Fruit fly (Drosophila melanogaster) whole organism, embryonic: ENCODE results near the gene CG5618.

ENCODE experiments used
- CG11696 ChIP-seq: fragments of 200-800 bp; sonication (Bioruptor generic); IDR thresholded peaks from 2 replicates; pipeline ENCODE4 v1.3.6; 2022; ENCODE audit warnings: missing biosample characterization, missing genetic modification characterization
- CG13123 ChIP-seq: fragments of 200-800 bp; sonication (Bioruptor generic); optimal IDR thresholded peaks from 2 replicates; lab custom pipeline; 2016; ENCODE audit warnings: missing biosample characterization, missing genetic modification characterization
- CG13296 ChIP-seq: fragments of 200-800 bp; sonication (Bioruptor generic); optimal IDR thresholded peaks from 3 replicates; lab custom pipeline; 2018; ENCODE audit warnings: missing biosample characterization, mild to moderate bottlenecking, missing genetic modification characterization
- CG13424 ChIP-seq: fragments of 200-800 bp; sonication (Bioruptor generic); optimal IDR thresholded peaks from 2 replicates; lab custom pipeline; 2019; ENCODE audit warnings: missing biosample characterization, mild to moderate bottlenecking, missing genetic modification characterization, moderate library complexity
- CG14014 ChIP-seq: fragments of 200-800 bp; sonication (Bioruptor generic); IDR thresholded peaks from 2 replicates; pipeline ENCODE4 v1.3.6; 2022; ENCODE audit warnings: missing biosample characterization, missing genetic modification characterization
- CG14441 ChIP-seq: fragments of 200-800 bp; sonication (Bioruptor generic); IDR thresholded peaks from 2 replicates; pipeline ENCODE4 v1.3.6; 2022; ENCODE audit warnings: missing biosample characterization, missing genetic modification characterization
- CG1529 ChIP-seq: fragments of 200-800 bp; sonication (Bioruptor generic); optimal IDR thresholded peaks from 3 replicates; lab custom pipeline; 2018; ENCODE audit warnings: missing biosample characterization, missing genetic modification characterization
- CG15601 ChIP-seq: fragments of 200-800 bp; sonication (Bioruptor generic); optimal IDR thresholded peaks from 3 replicates; lab custom pipeline; 2019; ENCODE audit warnings: missing biosample characterization, mild to moderate bottlenecking, missing genetic modification characterization, moderate library complexity
- CG17829 ChIP-seq: fragments of 200-800 bp; optimal IDR thresholded peaks from 2 replicates; lab custom pipeline; 2019; ENCODE audit warnings: missing biosample characterization, mild to moderate bottlenecking, missing genetic modification characterization, moderate library complexity
- CG34376 ChIP-seq: fragments of 200-800 bp; sonication (Bioruptor generic); optimal IDR thresholded peaks from 2 replicates; lab custom pipeline; 2018; ENCODE audit warnings: missing biosample characterization, mild to moderate bottlenecking, missing genetic modification characterization
- CG3995 ChIP-seq: fragments of 200-800 bp; sonication (Bioruptor generic); optimal IDR thresholded peaks from 3 replicates; lab custom pipeline; 2016; ENCODE audit warnings: missing biosample characterization, missing genetic modification characterization
- CG6791 ChIP-seq: fragments of 200-800 bp; sonication (Bioruptor generic); IDR thresholded peaks from 3 replicates; pipeline ENCODE4 v1.3.6; 2022; ENCODE audit warnings: missing biosample characterization, missing genetic modification characterization; ENCODE audit not compliant: partially characterized antibody
- CG7372 ChIP-seq: fragments of 200-800 bp; sonication (Bioruptor generic); IDR thresholded peaks from 2 replicates; pipeline ENCODE4 v1.3.6; 2022; ENCODE audit warnings: missing biosample characterization, missing genetic modification characterization
- CG9215 ChIP-seq: fragments of 200-800 bp; sonication (Bioruptor generic); IDR thresholded peaks from 2 replicates; pipeline ENCODE4 v1.3.6; 2022; ENCODE audit warnings: missing biosample characterization, missing genetic modification characterization
- Chrac-16 ChIP-seq: fragments of 200-800 bp; sonication (Bioruptor generic); optimal IDR thresholded peaks from 3 replicates; lab custom pipeline; 2016; ENCODE audit warnings: missing biosample characterization, missing genetic modification characterization
- Deaf1 ChIP-seq: fragments of 200-800 bp; optimal IDR thresholded peaks from 3 replicates; lab custom pipeline; 2019; ENCODE audit warnings: missing biosample characterization, mild to moderate bottlenecking, missing genetic modification characterization, moderate library complexity
- Dip3 ChIP-seq: fragments of 200-800 bp; sonication (Bioruptor generic); optimal IDR thresholded peaks from 3 replicates; lab custom pipeline; 2016; ENCODE audit warnings: missing biosample characterization, missing genetic modification characterization
- E2f2 ChIP-seq: fragments of 200-800 bp; sonication (Bioruptor generic); IDR thresholded peaks from 2 replicates; pipeline ENCODE4 v1.3.6; 2022; ENCODE audit warnings: missing biosample characterization, missing genetic modification characterization
- Elba2 ChIP-seq: fragments of 200-800 bp; sonication (Bioruptor generic); optimal IDR thresholded peaks from 3 replicates; lab custom pipeline; 2016; ENCODE audit warnings: missing biosample characterization, missing genetic modification characterization
- Ets97D ChIP-seq: fragments of 200-800 bp; sonication (Bioruptor generic); optimal IDR thresholded peaks from 3 replicates; lab custom pipeline; 2016; ENCODE audit warnings: missing biosample characterization, missing genetic modification characterization
- Fer1 ChIP-seq: fragments of 200-800 bp; sonication (Bioruptor generic); optimal IDR thresholded peaks from 2 replicates; lab custom pipeline; 2017; ENCODE audit warnings: missing biosample characterization, mild to moderate bottlenecking, missing genetic modification characterization
- H15 ChIP-seq: fragments of 200-800 bp; sonication (Bioruptor generic); IDR thresholded peaks from 3 replicates; pipeline ENCODE4 v1.3.6; 2022; ENCODE audit warnings: missing biosample characterization, missing genetic modification characterization
- Hr3 ChIP-seq: fragments of 200-800 bp; sonication (Bioruptor generic); optimal IDR thresholded peaks from 3 replicates; lab custom pipeline; 2016; ENCODE audit warnings: missing biosample characterization, missing genetic modification characterization
- Lim3 ChIP-seq: fragments of 200-800 bp; sonication (Bioruptor generic); IDR thresholded peaks from 2 replicates; pipeline ENCODE4 v1.3.6; 2022; ENCODE audit warnings: missing biosample characterization, missing genetic modification characterization
- Nf-YA ChIP-seq: fragments of 200-800 bp; sonication (Bioruptor generic); IDR thresholded peaks from 2 replicates; pipeline ENCODE4 v1.3.6; 2022; ENCODE audit warnings: missing biosample characterization, missing genetic modification characterization
- Optix ChIP-seq: fragments of 200-800 bp; sonication (Bioruptor generic); IDR thresholded peaks from 3 replicates; pipeline ENCODE4 v1.3.6; 2022; ENCODE audit warnings: missing biosample characterization, missing genetic modification characterization
- Sry-δ ChIP-seq: fragments of 200-800 bp; sonication (Bioruptor generic); optimal IDR thresholded peaks from 2 replicates; lab custom pipeline; 2016; ENCODE audit warnings: missing biosample characterization, missing genetic modification characterization
- abd-A ChIP-seq: fragments of 200-800 bp; sonication (Bioruptor generic); optimal IDR thresholded peaks from 3 replicates; lab custom pipeline; 2019; ENCODE audit warnings: missing biosample characterization, mild to moderate bottlenecking, missing genetic modification characterization, moderate library complexity
- al ChIP-seq: fragments of 200-800 bp; sonication (Bioruptor generic); IDR thresholded peaks from 2 replicates; pipeline ENCODE4 v1.3.6; 2022; ENCODE audit warnings: missing biosample characterization, missing genetic modification characterization
- bowl ChIP-seq: fragments of 200-800 bp; sonication (Bioruptor generic); IDR thresholded peaks from 2 replicates; pipeline ENCODE4 v1.3.6; 2022; ENCODE audit warnings: missing biosample characterization, missing genetic modification characterization
- dimm ChIP-seq: fragments of 200-800 bp; sonication (Bioruptor generic); IDR thresholded peaks from 2 replicates; pipeline ENCODE4 v1.3.6; 2022; ENCODE audit warnings: missing biosample characterization, missing genetic modification characterization
- esg ChIP-seq: fragments of 200-800 bp; sonication (Bioruptor generic); conservative IDR thresholded peaks from 2 replicates; pipeline ENCODE4 v1.3.6; 2022; ENCODE audit warnings: missing biosample characterization, missing genetic modification characterization
- ftz-f1 ChIP-seq: fragments of 200-800 bp; sonication (Bioruptor generic); optimal IDR thresholded peaks from 2 replicates; lab custom pipeline; 2016; ENCODE audit warnings: missing biosample characterization, missing genetic modification characterization
- h ChIP-seq: fragments of >200 bp; optimal IDR thresholded peaks from 2 replicates; lab custom pipeline; 2017
- insv ChIP-seq, 2 experiments: fragments of 200-800 bp; sonication (Bioruptor generic); optimal IDR thresholded peaks; 3 replicates each; lab custom pipeline; 2016 to 2018; ENCODE audit warnings: missing biosample characterization in 2 of 2, missing genetic modification characterization in 2 of 2
- lmd ChIP-seq: fragments of 200-800 bp; sonication (Bioruptor generic); IDR thresholded peaks from 2 replicates; pipeline ENCODE4 v1.3.6; 2022; ENCODE audit warnings: missing biosample characterization, missing genetic modification characterization
- lola ChIP-seq, 3 experiments: fragments of >200 bp in 2 of 3; fragments of 200-800 bp in 1 of 3; sonication (Bioruptor generic) in 1 of 3; optimal IDR thresholded peaks; 2 replicates each; lab custom pipeline; 2017 to 2019; ENCODE audit warnings: missing biosample characterization in 3 of 3, missing genetic modification characterization in 3 of 3, mild to moderate bottlenecking in 1 of 3, moderate library complexity in 1 of 3
- nmo ChIP-seq: fragments of 200-800 bp; sonication (Bioruptor generic); optimal IDR thresholded peaks from 2 replicates; lab custom pipeline; 2018; ENCODE audit warnings: missing biosample characterization, mild to moderate bottlenecking, missing genetic modification characterization, moderate library complexity
- pho ChIP-seq: fragments of 200-800 bp; sonication (Bioruptor generic); optimal IDR thresholded peaks from 2 replicates; lab custom pipeline; 2016; ENCODE audit warnings: missing biosample characterization, missing genetic modification characterization
- pita ChIP-seq: fragments of 200-800 bp; sonication (Bioruptor generic); optimal IDR thresholded peaks from 2 replicates; lab custom pipeline; 2017; ENCODE audit warnings: missing biosample characterization, mild to moderate bottlenecking, missing genetic modification characterization
- pnt ChIP-seq: fragments of 200-800 bp; sonication (Bioruptor generic); optimal IDR thresholded peaks from 3 replicates; lab custom pipeline; 2016; ENCODE audit warnings: missing biosample characterization, missing genetic modification characterization
- prd ChIP-seq, 3 experiments: fragments of >200 bp in 2 of 3; fragments of 200-800 bp in 1 of 3; sonication (Bioruptor generic) in 1 of 3; optimal IDR thresholded peaks in 2 of 3; IDR thresholded peaks in 1 of 3; 2 replicates in 2 of 3; 3 replicates in 1 of 3; pipeline versions ENCODE4 v1.3.6 to Lab custom; 2017 to 2022; ENCODE audit warnings: missing biosample characterization in 1 of 3, missing genetic modification characterization in 1 of 3
- ro ChIP-seq: fragments of 200-800 bp; sonication (Bioruptor generic); IDR thresholded peaks from 2 replicates; pipeline ENCODE4 v1.3.6; 2022; ENCODE audit warnings: missing biosample characterization, missing genetic modification characterization
- sd ChIP-seq: fragments of 200-800 bp; sonication (Bioruptor generic); optimal IDR thresholded peaks from 3 replicates; lab custom pipeline; 2018; ENCODE audit warnings: missing biosample characterization, mild to moderate bottlenecking, missing genetic modification characterization, moderate library complexity
- tio ChIP-seq: fragments of 200-800 bp; sonication (Bioruptor generic); optimal IDR thresholded peaks from 2 replicates; lab custom pipeline; 2017; ENCODE audit warnings: missing biosample characterization, missing genetic modification characterization, inconsistent platforms
- trem ChIP-seq: fragments of 200-800 bp; optimal IDR thresholded peaks from 3 replicates; lab custom pipeline; 2019; ENCODE audit warnings: missing biosample characterization, mild to moderate bottlenecking, missing genetic modification characterization, moderate library complexity
- tup ChIP-seq: fragments of 200-800 bp; sonication (Bioruptor generic); optimal IDR thresholded peaks from 2 replicates; lab custom pipeline; 2016; ENCODE audit warnings: missing biosample characterization, mild to moderate bottlenecking, missing genetic modification characterization, moderate library complexity
- vvl ChIP-seq: fragments of 200-800 bp; sonication (Bioruptor generic); IDR thresholded peaks from 2 replicates; pipeline ENCODE4 v1.3.6; 2022; ENCODE audit warnings: missing biosample characterization, missing genetic modification characterization
- wor ChIP-seq: fragments of 200-800 bp; sonication (Bioruptor generic); IDR thresholded peaks from 2 replicates; pipeline ENCODE4 v1.3.6; 2022; ENCODE audit warnings: missing biosample characterization, missing genetic modification characterization
- zen2 ChIP-seq: fragments of 200-800 bp; sonication (Bioruptor generic); IDR thresholded peaks from 3 replicates; pipeline ENCODE4 v1.3.6; 2022; ENCODE audit warnings: missing biosample characterization, missing genetic modification characterization; ENCODE audit not compliant: partially characterized antibody

CG5618 gene

DNA sequence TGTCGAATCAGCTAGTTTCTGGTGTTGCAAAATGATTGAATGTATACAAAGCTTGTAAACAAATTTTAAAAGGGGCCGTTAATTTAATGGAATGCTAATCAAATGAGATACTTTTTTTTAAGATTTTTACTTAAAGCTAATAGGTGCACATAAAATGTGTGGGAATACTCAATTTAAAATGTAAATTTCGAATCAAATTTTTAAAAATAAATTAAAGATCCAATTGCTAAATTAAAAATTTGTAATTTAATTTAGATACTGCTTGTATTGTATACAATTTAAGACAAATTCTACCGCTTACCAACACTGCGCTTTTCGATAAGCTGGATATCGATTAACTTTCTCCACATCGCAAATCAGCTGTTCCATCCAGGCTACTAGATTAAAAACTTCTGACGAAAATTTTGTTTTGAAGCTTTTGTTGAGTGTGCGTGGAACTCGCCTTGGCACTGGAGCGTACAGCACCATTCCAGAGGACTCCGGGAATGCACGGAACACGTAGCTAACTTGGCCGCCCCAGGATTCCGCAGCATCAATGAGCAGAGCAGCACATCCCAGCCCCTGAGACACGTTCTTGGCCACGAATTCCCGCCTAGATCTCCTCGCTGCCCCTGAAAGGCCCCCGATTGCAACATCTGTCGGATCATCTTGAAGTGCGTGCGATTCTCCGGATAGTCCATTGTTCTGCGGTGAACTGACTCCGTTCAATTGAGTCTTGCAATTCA, 31.0 kb downstream of the CG5618 start, which contains the start of the genes CG5498 and fbl:
Gene CG5498, minus strand, starts transcription at position 24 of the 725 bp plus-strand sequence.
Gene fbl, plus strand, starts transcription at position 344 of the 725 bp plus-strand sequence.
- TF ChIP-seq pita (no peak), h (lab: Kevin White, UChicago) (no peak), CG6791 (GFP tag; lab: Robert Waterston, UW) (no peak; the same call in 2 of the 3 replicates), Nf-YA (no peak), H15 (GFP tag; lab: Robert Waterston, UW) (no peak), CG15601 (tag; lab: Kevin White, UChicago) (peak; percentile 56), Sry-δ (GFP tag; lab: Kevin White, UChicago) (peak; percentile 40), pho (GFP tag; lab: Kevin White, UChicago) (peak; percentile 38), vvl (GFP tag; lab: Robert Waterston, UW) (peak; percentile 72), Hr3 (GFP tag; lab: Kevin White, UChicago) (peak; percentile 64), Dip3 (GFP tag; lab: Kevin White, UChicago) (peak; percentile 54), CG1529 (GFP tag; lab: Kevin White, UChicago) (peak; percentile 32), prd (optimal IDR thresholded peaks at IDR 0.05; lab: Kevin White, UChicago) (no peak), prd (GFP tag; IDR thresholded peaks at IDR 0.05; lab: Robert Waterston, UW) (peak; percentile 63), zen2 (no peak; the same call in 2 of the 3 replicates), lmd (no peak; the same call in 1 of the 2 replicates), bowl (GFP tag; lab: Robert Waterston, UW) (no peak), Chrac-16 (peak; percentile 64), Fer1 (GFP tag; lab: Kevin White, UChicago) (peak; percentile 52), trem (peak; percentile 83), Optix (GFP tag; lab: Robert Waterston, UW) (no peak), ro (GFP tag; lab: Robert Waterston, UW) (no peak), Lim3 (GFP tag; lab: Robert Waterston, UW) (no peak), al (GFP tag; lab: Robert Waterston, UW) (peak; percentile 40; the same call in 1 of the 2 replicates), tup (GFP tag; lab: Kevin White, UChicago) (no peak), abd-A (no peak), esg (GFP tag; lab: Robert Waterston, UW) (peak; percentile 38; the same call in 1 of the 2 replicates), Elba2 (GFP tag; lab: Kevin White, UChicago) (no peak), ftz-f1 (GFP tag; lab: Kevin White, UChicago) (no peak), CG13424 (tag; lab: Kevin White, UChicago) (peak; percentile 69), sd (tag; lab: Kevin White, UChicago) (peak; percentile 84), nmo (GFP tag; lab: Kevin White, UChicago) (peak; percentile 72), CG11696 (no peak), CG9215 (GFP tag; lab: Robert Waterston, UW) (no peak), lola (GFP tag; optimal IDR thresholded peaks at IDR 0.05; lab: Kevin White, UChicago) (peak in 1 of 3 experiments; percentile 67), wor (GFP tag; lab: Robert Waterston, UW) (no peak), CG34376 (peak; percentile 75), CG13123 (GFP tag; lab: Kevin White, UChicago) (peak; percentile 36), Deaf1 (tag; lab: Kevin White, UChicago) (peak; percentile 45), CG3995 (GFP tag; lab: Kevin White, UChicago) (peak; percentile 10), dimm (GFP tag; lab: Robert Waterston, UW) (no peak), CG14014 (GFP tag; lab: Robert Waterston, UW) (0 out of 2 replicates have a peak, but pooled peaks have one; percentile 40), CG13296 (GFP tag; lab: Kevin White, UChicago) (peak; percentile 64), CG14441 (GFP tag; lab: Robert Waterston, UW) (no peak), E2f2 (peak; percentile 51; the same call in 1 of the 2 replicates), tio (peak; percentile 53), Ets97D (peak; percentile 14), CG17829 (tag; lab: Kevin White, UChicago) (peak; percentile 74), insv (GFP tag; optimal IDR thresholded peaks at IDR 0.05; lab: Kevin White, UChicago) (peak in 1 of 2 experiments; percentile 45), pnt (GFP tag; lab: Kevin White, UChicago) (no peak), CG7372 (GFP tag; lab: Robert Waterston, UW) (0 out of 2 replicates have a peak, but pooled peaks have one; percentile 29)
